Worm (Caenorhabditis elegans) whole organism, late embryonic: Measurements from ENCODE around the gene ttm-2.

ENCODE experiments used
- C08G9.2 ChIP-seq: sonication (generic microtip); optimal IDR thresholded peaks from 2 replicates; lab custom pipeline; 2016; ENCODE audit warnings: mild to moderate bottlenecking, missing genetic modification characterization, moderate library complexity, missing compliant biosample characterization
- K02D7.2 ChIP-seq: sonication (generic microtip); optimal IDR thresholded peaks from 2 replicates; lab custom pipeline; 2017; ENCODE audit warnings: mild to moderate bottlenecking, missing genetic modification characterization, missing compliant biosample characterization
- K09A11.1 ChIP-seq: sonication (generic microtip); optimal IDR thresholded peaks from 2 replicates; lab custom pipeline; 2017; ENCODE audit warnings: antibody characterized with exemption, mild to moderate bottlenecking, missing genetic modification characterization, missing compliant biosample characterization; ENCODE audit not compliant: insufficient read depth
- T23F11.4 ChIP-seq: fragments of 200-800 bp; sonication (Bioruptor generic); optimal IDR thresholded peaks from 2 replicates; lab custom pipeline; 2018; ENCODE audit warnings: mild to moderate bottlenecking, missing genetic modification characterization, missing compliant biosample characterization
- Y22D7AL.16 ChIP-seq: sonication (generic microtip); optimal IDR thresholded peaks from 2 replicates; lab custom pipeline; 2016; ENCODE audit warnings: missing genetic modification characterization, missing compliant biosample characterization
- ahr-1 ChIP-seq: sonication (generic microtip); optimal IDR thresholded peaks from 2 replicates; lab custom pipeline; 2016; ENCODE audit warnings: missing genetic modification characterization, missing compliant biosample characterization
- ama-1 ChIP-seq: fragments of 150-350 bp; optimal IDR thresholded peaks from 2 replicates; lab custom pipeline; 2014
- ceh-14 ChIP-seq: sonication (generic microtip); optimal IDR thresholded peaks from 2 replicates; lab custom pipeline; 2016; ENCODE audit warnings: missing genotype, missing genetic modification characterization, missing compliant biosample characterization
- ceh-19 ChIP-seq: fragments of 200-800 bp; sonication (Bioruptor generic); optimal IDR thresholded peaks from 2 replicates; lab custom pipeline; 2018; ENCODE audit warnings: mild to moderate bottlenecking, missing genetic modification characterization, missing compliant biosample characterization
- ceh-22 ChIP-seq: sonication (generic microtip); optimal IDR thresholded peaks from 2 replicates; lab custom pipeline; 2017; ENCODE audit warnings: missing biosample characterization, missing genetic modification characterization
- ceh-30 ChIP-seq: fragments of 150-350 bp; optimal IDR thresholded peaks from 2 replicates; lab custom pipeline; 2014; ENCODE audit warnings: missing biosample characterization, missing genetic modification characterization
- ceh-31 ChIP-seq: sonication (generic microtip); optimal IDR thresholded peaks from 2 replicates; lab custom pipeline; 2016; ENCODE audit warnings: missing genetic modification characterization, missing compliant biosample characterization
- ceh-34 ChIP-seq: sonication (generic microtip); optimal IDR thresholded peaks from 2 replicates; lab custom pipeline; 2016; ENCODE audit warnings: mild to moderate bottlenecking, missing genetic modification characterization, missing compliant biosample characterization
- ceh-45 ChIP-seq: fragments of 200-800 bp; sonication (Bioruptor generic); IDR thresholded peaks from 2 replicates; pipeline ENCODE4 v1.3.6; 2022; ENCODE audit warnings: missing genetic modification reagents, missing genetic modification characterization, missing compliant biosample characterization
- ceh-9 ChIP-seq: sonication (generic microtip); optimal IDR thresholded peaks from 2 replicates; lab custom pipeline; 2016; ENCODE audit warnings: mild to moderate bottlenecking, missing genetic modification characterization, inconsistent platforms, missing compliant biosample characterization
- elt-4 ChIP-seq: sonication (generic microtip); optimal IDR thresholded peaks from 2 replicates; lab custom pipeline; 2016; ENCODE audit warnings: missing genetic modification characterization, missing compliant biosample characterization
- ets-4 ChIP-seq: sonication (generic microtip); optimal IDR thresholded peaks from 2 replicates; lab custom pipeline; 2016; ENCODE audit warnings: missing genetic modification characterization, missing compliant biosample characterization
- eyg-1 ChIP-seq: sonication (generic microtip); optimal IDR thresholded peaks from 2 replicates; lab custom pipeline; 2016; ENCODE audit warnings: missing genotype, missing genetic modification characterization, missing compliant biosample characterization
- fax-1 ChIP-seq: sonication (generic microtip); optimal IDR thresholded peaks from 2 replicates; lab custom pipeline; 2016; ENCODE audit warnings: missing genotype, missing genetic modification characterization, missing compliant biosample characterization
- fkh-10 ChIP-seq: fragments of 150-350 bp; optimal IDR thresholded peaks from 2 replicates; lab custom pipeline; 2014; ENCODE audit warnings: missing biosample characterization, missing genetic modification reagents, missing genetic modification characterization
- gmeb-2 ChIP-seq: sonication (generic microtip); optimal IDR thresholded peaks from 2 replicates; lab custom pipeline; 2016; ENCODE audit warnings: missing genetic modification characterization, inconsistent platforms, missing compliant biosample characterization
- hlh-6 ChIP-seq: sonication (generic microtip); optimal IDR thresholded peaks from 2 replicates; lab custom pipeline; 2016; ENCODE audit warnings: missing genotype, missing genetic modification characterization, missing compliant biosample characterization
- hlh-8 ChIP-seq: sonication (generic microtip); optimal IDR thresholded peaks from 2 replicates; lab custom pipeline; 2016; ENCODE audit warnings: missing genotype, missing genetic modification characterization, missing compliant biosample characterization
- lim-6 ChIP-seq: sonication (generic microtip); optimal IDR thresholded peaks from 2 replicates; lab custom pipeline; 2016; ENCODE audit warnings: missing genetic modification characterization, missing compliant biosample characterization
- mec-3 ChIP-seq: sonication (generic microtip); optimal IDR thresholded peaks from 2 replicates; lab custom pipeline; 2016; ENCODE audit warnings: borderline replicate concordance, missing genetic modification characterization, missing compliant biosample characterization
- nfya-1 ChIP-seq: sonication (generic microtip); optimal IDR thresholded peaks from 2 replicates; lab custom pipeline; 2017; ENCODE audit warnings: missing genetic modification characterization, mild to moderate bottlenecking, missing compliant biosample characterization, antibody characterized with exemption, moderate library complexity
- nhr-232 ChIP-seq: sonication (generic microtip); optimal IDR thresholded peaks from 2 replicates; lab custom pipeline; 2016; ENCODE audit warnings: missing genetic modification characterization, missing compliant biosample characterization
- npax-4 ChIP-seq: sonication (generic microtip); optimal IDR thresholded peaks from 2 replicates; lab custom pipeline; 2016; ENCODE audit warnings: missing genetic modification characterization, missing compliant biosample characterization
- odd-2 ChIP-seq: sonication (generic microtip); optimal IDR thresholded peaks from 2 replicates; lab custom pipeline; 2017; ENCODE audit warnings: antibody characterized with exemption, mild to moderate bottlenecking, missing genetic modification characterization, missing compliant biosample characterization
- pag-3 ChIP-seq: sonication (generic microtip); optimal IDR thresholded peaks from 2 replicates; lab custom pipeline; 2016; ENCODE audit warnings: missing compliant biosample characterization, missing genetic modification characterization, borderline replicate concordance
- pax-1 ChIP-seq: fragments of 150-350 bp; optimal IDR thresholded peaks from 2 replicates; lab custom pipeline; 2014; ENCODE audit warnings: missing biosample characterization, missing genetic modification characterization
- pha-2 ChIP-seq: sonication (generic microtip); optimal IDR thresholded peaks from 2 replicates; lab custom pipeline; 2017; ENCODE audit warnings: mild to moderate bottlenecking, missing genetic modification characterization, missing compliant biosample characterization
- pqm-1 ChIP-seq: sonication (generic microtip); optimal IDR thresholded peaks from 2 replicates; lab custom pipeline; 2016; ENCODE audit warnings: missing genetic modification characterization, missing compliant biosample characterization
- ref-2 ChIP-seq: sonication (generic microtip); optimal IDR thresholded peaks from 2 replicates; lab custom pipeline; 2016; ENCODE audit warnings: missing genetic modification characterization, missing compliant biosample characterization
- rnt-1 ChIP-seq: sonication (generic microtip); optimal IDR thresholded peaks from 2 replicates; lab custom pipeline; 2016; ENCODE audit warnings: missing genetic modification characterization, missing compliant biosample characterization
- sdc-2 ChIP-seq: sonication (generic microtip); optimal IDR thresholded peaks from 2 replicates; lab custom pipeline; 2016; ENCODE audit warnings: missing genotype, missing genetic modification characterization, missing compliant biosample characterization
- sox-2 ChIP-seq: fragments of 200-800 bp; sonication (Bioruptor generic); IDR thresholded peaks from 2 replicates; pipeline ENCODE4 v1.3.6; 2022; ENCODE audit warnings: missing genetic modification reagents, missing genetic modification characterization, missing compliant biosample characterization
- sox-4 ChIP-seq: sonication (generic microtip); optimal IDR thresholded peaks from 2 replicates; lab custom pipeline; 2017; ENCODE audit warnings: mild to moderate bottlenecking, missing genetic modification characterization, inconsistent platforms, missing compliant biosample characterization
- tbx-7 ChIP-seq: sonication (generic microtip); optimal IDR thresholded peaks from 2 replicates; lab custom pipeline; 2016; ENCODE audit warnings: missing genotype, missing genetic modification characterization, missing compliant biosample characterization
- unc-3 ChIP-seq, 2 experiments: fragments of 200-800 bp in 1 of 2; sonication (Bioruptor generic) in 1 of 2; sonication (generic microtip) in 1 of 2; conservative IDR thresholded peaks in 1 of 2; optimal IDR thresholded peaks in 1 of 2; 2 replicates each; pipeline versions ENCODE4 v1.3.6 to Lab custom; 2016 to 2022; ENCODE audit warnings: missing compliant biosample characterization in 2 of 2, missing genetic modification characterization in 2 of 2, missing genetic modification reagents in 1 of 2
- unc-42 ChIP-seq: sonication (generic microtip); optimal IDR thresholded peaks from 2 replicates; lab custom pipeline; 2016; ENCODE audit warnings: missing genotype, missing genetic modification characterization, missing compliant biosample characterization
- unc-55 ChIP-seq: sonication (generic microtip); optimal IDR thresholded peaks from 2 replicates; lab custom pipeline; 2017; ENCODE audit warnings: missing biosample characterization, missing genetic modification reagents, missing genetic modification characterization
- unc-86 ChIP-seq: sonication (generic microtip); optimal IDR thresholded peaks from 2 replicates; lab custom pipeline; 2016; ENCODE audit warnings: missing genetic modification characterization, missing compliant biosample characterization

Gene ttm-2

ce11 chrII:4755654-4756053 is 10.5 kb downstream of the ttm-2 start:
- TF ChIP-seq hlh-8 (tag; lab: Kevin White, UChicago) (no peak), ceh-14 (tag; lab: Kevin White, UChicago) (no peak), tbx-7 (tag; lab: Kevin White, UChicago) (no peak), pax-1 (tag; lab: Kevin White, UChicago) (no peak), nhr-232 (tag; lab: Kevin White, UChicago) (no peak), ceh-30 (no peak), ceh-9 (no peak), ceh-22 (tag; lab: Kevin White, UChicago) (no peak), pag-3 (no peak), mec-3 (no peak)
- TF ChIP-seq, all 69 proteins: peak for 0

ce11 chrII:4753133-4753532 is 13.1 kb downstream of the ttm-2 start, which contains the start of gene C27D9.1:
TSS of gene C27D9.1 (plus strand) at chrII:4753413.
- no peak for TF ChIP-seq rnt-1 (tag; lab: Kevin White, UChicago)
- TF ChIP-seq unc-55 = no peak
- TF ChIP-seq K02D7.2 = no peak
- no peak for TF ChIP-seq gmeb-2 (tag; lab: Kevin White, UChicago)
- TF ChIP-seq odd-2 (tag; lab: Kevin White, UChicago) = no peak
- TF ChIP-seq nfya-1 (tag; lab: Kevin White, UChicago) = no peak
- TF ChIP-seq ceh-34 (tag; lab: Kevin White, UChicago) = no peak
- no peak for TF ChIP-seq ets-4 (tag; lab: Kevin White, UChicago)
- TF ChIP-seq unc-42 = no peak
- TF ChIP-seq, all 69 proteins: peak for 0

- TF ChIP-seq eyg-1 (tag; lab: Kevin White, UChicago) (no peak), pha-2 (tag; lab: Kevin White, UChicago) (no peak), ahr-1 (tag; lab: Kevin White, UChicago) (no peak), nfya-1 (tag; lab: Kevin White, UChicago) (no peak), unc-42 (no peak), hlh-6 (tag; lab: Kevin White, UChicago) (no peak), C08G9.2 (tag; lab: Kevin White, UChicago) (no peak), pag-3 (no peak), ceh-34 (tag; lab: Kevin White, UChicago) (no peak), ceh-30 (no peak), ama-1 (lab: Kevin White, UChicago) (no peak), lim-6 (tag; lab: Kevin White, UChicago) (no peak)
Measured at ce11 chrII:4752257-4752728, 13.9 kb downstream of the ttm-2 start, which contains the start of gene F41C3.1. TSS of gene F41C3.1 (plus strand) at chrII:4752307.

- TF ChIP-seq ceh-45 (GFP tag; lab: Robert Waterston, UW) = no peak
- no peak for TF ChIP-seq unc-3 (GFP tag; conservative IDR thresholded peaks at IDR 0.05; lab: Robert Waterston, UW)
- TF ChIP-seq unc-3 (tag; optimal IDR thresholded peaks at IDR 0.05; lab: Kevin White, UChicago) = no peak
- TF ChIP-seq elt-4 = no peak
- no peak for TF ChIP-seq ceh-19
- no peak for TF ChIP-seq npax-4
- no peak for TF ChIP-seq unc-55
- TF ChIP-seq sdc-2 (tag; lab: Kevin White, UChicago) = no peak
- no peak for TF ChIP-seq Y22D7AL.16 (tag; lab: Kevin White, UChicago)
- no peak for TF ChIP-seq pax-1 (tag; lab: Kevin White, UChicago)
- TF ChIP-seq sox-4 (tag; lab: Kevin White, UChicago) = no peak
- TF ChIP-seq ceh-31 = no peak
Measured at ce11 chrII:4749581-4749980, 16.6 kb downstream of the ttm-2 start, which contains the start of gene F41C3.2. TSS of gene F41C3.2 (plus strand) at chrII:4749968.

ce11 chrII:4748374-4748773 is 17.8 kb downstream of the ttm-2 start:
- TF ChIP-seq Y22D7AL.16 (tag; lab: Kevin White, UChicago) (no peak), fax-1 (tag; lab: Kevin White, UChicago) (no peak), hlh-8 (tag; lab: Kevin White, UChicago) (no peak), ref-2 (tag; lab: Kevin White, UChicago) (no peak), pqm-1 (tag; lab: Kevin White, UChicago) (no peak), fkh-10 (GFP tag; lab: Kevin White, UChicago) (no peak), sdc-2 (tag; lab: Kevin White, UChicago) (no peak), unc-55 (no peak), hlh-6 (tag; lab: Kevin White, UChicago) (no peak), unc-86 (tag; lab: Kevin White, UChicago) (no peak), ceh-9 (no peak), sox-2 (no peak), ahr-1 (tag; lab: Kevin White, UChicago) (no peak), ets-4 (tag; lab: Kevin White, UChicago) (no peak), T23F11.4 (no peak), pha-2 (tag; lab: Kevin White, UChicago) (no peak), ceh-45 (GFP tag; lab: Robert Waterston, UW) (no peak), mec-3 (no peak), K09A11.1 (tag; lab: Kevin White, UChicago) (no peak)
